Fruit fly (Drosophila melanogaster) whole organism, embryonic: ENCODE measurements around the gene CG13409.

Source experiments
- CG10366 ChIP-seq: fragments of 200-800 bp; sonication (Bioruptor generic); IDR thresholded peaks from 2 replicates; pipeline ENCODE4 v1.3.6; 2022; ENCODE audit warnings: missing biosample characterization, missing genetic modification characterization
- CG10959 ChIP-seq: fragments of 200-800 bp; sonication (Bioruptor generic); IDR thresholded peaks from 2 replicates; pipeline ENCODE4 v1.3.6; 2022; ENCODE audit warnings: missing biosample characterization, missing genetic modification characterization
- CG12236 ChIP-seq: fragments of 200-800 bp; sonication (Bioruptor generic); optimal IDR thresholded peaks from 2 replicates; lab custom pipeline; 2016; ENCODE audit warnings: missing biosample characterization, missing genetic modification characterization
- CG8478 ChIP-seq: fragments of >200 bp; optimal IDR thresholded peaks from 2 replicates; lab custom pipeline; 2018
- Gug ChIP-seq: fragments of 200-800 bp; sonication (Bioruptor generic); IDR thresholded peaks from 4 replicates; pipeline ENCODE4 v1.3.6; 2022; ENCODE audit warnings: missing biosample characterization, missing genetic modification characterization
- Hand ChIP-seq: fragments of 200-800 bp; sonication (Bioruptor generic); optimal IDR thresholded peaks from 2 replicates; lab custom pipeline; 2017; ENCODE audit warnings: mild to moderate bottlenecking, missing biosample characterization, missing genetic modification reagents, missing genetic modification characterization
- Lpt ChIP-seq: fragments of >200 bp; optimal IDR thresholded peaks from 2 replicates; lab custom pipeline; 2018; ENCODE audit warnings: missing biosample characterization, missing genetic modification characterization
- Max ChIP-seq: fragments of 200-800 bp; sonication (Bioruptor generic); optimal IDR thresholded peaks from 2 replicates; lab custom pipeline; 2016; ENCODE audit warnings: missing biosample characterization, mild to moderate bottlenecking, missing genetic modification characterization
- Rx ChIP-seq: fragments of 200-800 bp; sonication (Bioruptor generic); IDR thresholded peaks from 2 replicates; pipeline ENCODE4 v1.3.6; 2022; ENCODE audit warnings: missing biosample characterization, missing genetic modification characterization
- aop ChIP-seq: fragments of 200-800 bp; sonication (Bioruptor generic); IDR thresholded peaks from 2 replicates; pipeline ENCODE4 v1.3.6; 2022; ENCODE audit warnings: missing biosample characterization, missing genetic modification characterization
- br ChIP-seq: fragments of >200 bp; optimal IDR thresholded peaks from 2 replicates; lab custom pipeline; 2017
- lilli ChIP-seq: fragments of 200-800 bp; sonication (Bioruptor generic); optimal IDR thresholded peaks from 3 replicates; lab custom pipeline; 2016; ENCODE audit warnings: missing biosample characterization, missing genetic modification characterization
- lola ChIP-seq, 3 experiments: fragments of >200 bp in 2 of 3; fragments of 200-800 bp in 1 of 3; sonication (Bioruptor generic) in 1 of 3; optimal IDR thresholded peaks; 2 replicates each; lab custom pipeline; 2017 to 2019; ENCODE audit warnings: missing biosample characterization in 3 of 3, missing genetic modification characterization in 3 of 3, mild to moderate bottlenecking in 1 of 3, moderate library complexity in 1 of 3
- onecut ChIP-seq: fragments of 200-800 bp; sonication (Bioruptor generic); IDR thresholded peaks from 2 replicates; pipeline ENCODE4 v1.3.6; 2022; ENCODE audit warnings: missing biosample characterization, missing genetic modification characterization

DNA sequence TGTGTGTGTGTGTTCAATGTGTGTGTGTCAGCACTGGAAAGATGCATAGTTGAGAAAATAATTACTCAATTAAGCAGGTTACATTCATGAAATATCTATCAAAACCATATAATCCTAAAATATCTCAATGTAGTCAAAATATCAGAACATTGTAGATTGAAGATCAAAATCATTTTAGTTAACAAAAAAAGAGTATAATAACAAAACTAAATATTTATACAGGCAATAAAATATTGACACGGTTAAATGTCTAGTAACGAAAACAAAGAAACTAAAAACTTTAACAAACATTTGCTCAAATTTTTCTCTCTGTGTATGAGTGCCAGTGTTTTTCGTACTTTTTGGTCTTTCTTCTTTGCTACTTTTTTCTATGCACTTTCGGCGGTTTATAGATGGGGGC, 32.8 kb downstream of the CG13409 start:
- TF ChIP-seq Rx (GFP tag; lab: Robert Waterston, UW) (no peak), CG12236 (GFP tag; lab: Kevin White, UChicago) (no peak), aop (GFP tag; lab: Robert Waterston, UW) (no peak), br (lab: Kevin White, UChicago) (no peak), Max (GFP tag; lab: Kevin White, UChicago) (no peak), Lpt (GFP tag; lab: Kevin White, UChicago) (no peak), lilli (GFP tag; lab: Kevin White, UChicago) (no peak), CG8478 (lab: Kevin White, UChicago) (no peak), onecut (no peak), CG10366 (GFP tag; lab: Robert Waterston, UW) (no peak), Gug (GFP tag; lab: Robert Waterston, UW) (no peak), lola (GFP tag; optimal IDR thresholded peaks at IDR 0.05; lab: Kevin White, UChicago) (no peak), Hand (GFP tag; lab: Kevin White, UChicago) (no peak), CG10959 (GFP tag; lab: Robert Waterston, UW) (no peak)
